Worm (Caenorhabditis elegans) whole organism, L2 larva: Measurements from ENCODE around the gene F56B3.11.
A peak's percentile ranks its signal among the peaks of the same experiment; 100 is the strongest.

Source experiments
- F13H6.1 ChIP-seq: sonication (generic microtip); optimal IDR thresholded peaks from 2 replicates; lab custom pipeline; 2016; ENCODE audit warnings: missing genetic modification characterization, missing compliant biosample characterization
- R02D3.7 ChIP-seq: fragments of 150-350 bp; optimal IDR thresholded peaks from 2 replicates; lab custom pipeline; 2014; ENCODE audit warnings: missing biosample characterization, missing genetic modification characterization
- Y55F3AM.14 ChIP-seq: fragments of 200-800 bp; sonication (Bioruptor generic); optimal IDR thresholded peaks from 2 replicates; lab custom pipeline; 2018; ENCODE audit warnings: mild to moderate bottlenecking, missing genetic modification characterization, missing compliant biosample characterization
- ZK546.5 ChIP-seq: sonication (generic microtip); optimal IDR thresholded peaks from 2 replicates; lab custom pipeline; 2017; ENCODE audit warnings: missing biosample characterization, missing genetic modification characterization
- blmp-1 ChIP-seq: sonication (generic microtip); optimal IDR thresholded peaks from 2 replicates; lab custom pipeline; 2017; ENCODE audit warnings: missing genetic modification characterization, mild to moderate bottlenecking, missing compliant biosample characterization, antibody characterized with exemption, moderate library complexity; ENCODE audit not compliant: insufficient read depth
- ceh-16 ChIP-seq: fragments of 150-350 bp; optimal IDR thresholded peaks from 2 replicates; lab custom pipeline; 2014; ENCODE audit warnings: missing biosample characterization, missing genetic modification characterization
- ceh-82 ChIP-seq: fragments of 150-350 bp; optimal IDR thresholded peaks from 2 replicates; lab custom pipeline; 2014; ENCODE audit warnings: missing biosample characterization, missing genetic modification characterization
- crh-2 ChIP-seq: sonication (generic microtip); optimal IDR thresholded peaks from 2 replicates; lab custom pipeline; 2017; ENCODE audit warnings: missing biosample characterization, missing genetic modification characterization
- dmd-4 ChIP-seq: sonication (generic microtip); optimal IDR thresholded peaks from 2 replicates; lab custom pipeline; 2017; ENCODE audit warnings: missing biosample characterization, missing genetic modification characterization
- elt-1 ChIP-seq: fragments of 150-350 bp; optimal IDR thresholded peaks from 2 replicates; lab custom pipeline; 2014; ENCODE audit warnings: missing biosample characterization, missing genetic modification characterization
- elt-3 ChIP-seq: sonication (generic microtip); optimal IDR thresholded peaks from 2 replicates; lab custom pipeline; 2017; ENCODE audit warnings: missing biosample characterization, missing genetic modification characterization
- gmeb-1 ChIP-seq: fragments of 150-350 bp; optimal IDR thresholded peaks from 2 replicates; lab custom pipeline; 2014; ENCODE audit warnings: missing biosample characterization, missing genetic modification characterization
- lin-11 ChIP-seq: fragments of 150-350 bp; sonication (generic microtip); optimal IDR thresholded peaks from 2 replicates; lab custom pipeline; 2014; ENCODE audit warnings: missing biosample characterization, missing genetic modification characterization, inconsistent platforms, mixed read lengths
- lin-39 ChIP-seq: fragments of 150-350 bp; optimal IDR thresholded peaks from 2 replicates; lab custom pipeline; 2014; ENCODE audit warnings: missing biosample characterization, missing genetic modification reagents, missing genetic modification characterization
- lsy-2 ChIP-seq, 2 experiments: fragments of 150-350 bp in 1 of 2; sonication (generic microtip) in 1 of 2; optimal IDR thresholded peaks; 2 replicates each; lab custom pipeline; 2014 to 2017; ENCODE audit warnings: missing biosample characterization in 2 of 2, missing genetic modification characterization in 2 of 2
- mab-5 ChIP-seq: fragments of 150-350 bp; optimal IDR thresholded peaks from 2 replicates; lab custom pipeline; 2014; ENCODE audit warnings: missing biosample characterization, missing genetic modification characterization
- mdl-1 ChIP-seq, 2 experiments: fragments of 150-350 bp in 1 of 2; sonication (generic microtip) in 1 of 2; optimal IDR thresholded peaks; 2 replicates each; lab custom pipeline; 2017; ENCODE audit warnings: missing biosample characterization in 2 of 2, missing genetic modification characterization in 2 of 2
- nhr-10 ChIP-seq: sonication (generic microtip); optimal IDR thresholded peaks from 2 replicates; lab custom pipeline; 2017; ENCODE audit warnings: missing biosample characterization, missing genetic modification characterization
- nhr-12 ChIP-seq: fragments of 150-350 bp; optimal IDR thresholded peaks from 2 replicates; lab custom pipeline; 2014; ENCODE audit warnings: missing biosample characterization, missing genetic modification characterization
- nhr-129 ChIP-seq: fragments of 150-350 bp; optimal IDR thresholded peaks from 2 replicates; lab custom pipeline; 2014; ENCODE audit warnings: missing biosample characterization, missing genetic modification characterization
- nhr-21 ChIP-seq: fragments of 150-350 bp; optimal IDR thresholded peaks from 2 replicates; lab custom pipeline; 2014; ENCODE audit warnings: missing biosample characterization, missing genetic modification characterization
- nhr-23 ChIP-seq: fragments of 150-350 bp; optimal IDR thresholded peaks from 2 replicates; lab custom pipeline; 2014; ENCODE audit warnings: missing biosample characterization, missing genetic modification reagents, missing genetic modification characterization
- nhr-237 ChIP-seq: fragments of 150-350 bp; optimal IDR thresholded peaks from 2 replicates; lab custom pipeline; 2014; ENCODE audit warnings: missing biosample characterization, missing genetic modification characterization
- nhr-25 ChIP-seq: fragments of 150-350 bp; sonication (generic microtip); optimal IDR thresholded peaks from 3 replicates; lab custom pipeline; 2014; ENCODE audit warnings: missing biosample characterization, missing genetic modification characterization
- nhr-6 ChIP-seq: fragments of 150-350 bp; optimal IDR thresholded peaks from 2 replicates; lab custom pipeline; 2014; ENCODE audit warnings: missing biosample characterization, missing genetic modification characterization
- nhr-77 ChIP-seq: fragments of 150-350 bp; optimal IDR thresholded peaks from 2 replicates; lab custom pipeline; 2014; ENCODE audit warnings: missing biosample characterization, missing genetic modification characterization
- peb-1 ChIP-seq: fragments of 150-350 bp; optimal IDR thresholded peaks from 2 replicates; lab custom pipeline; 2014; ENCODE audit warnings: missing biosample characterization, missing genetic modification characterization
- sem-4 ChIP-seq: fragments of 150-350 bp; optimal IDR thresholded peaks from 2 replicates; lab custom pipeline; 2014; ENCODE audit warnings: missing biosample characterization, missing genetic modification reagents, missing genetic modification characterization
- skn-1 ChIP-seq: sonication (generic microtip); optimal IDR thresholded peaks from 2 replicates; lab custom pipeline; 2017; ENCODE audit warnings: missing biosample characterization, missing genetic modification characterization
- sma-9 ChIP-seq, 2 experiments: fragments of 150-350 bp in 1 of 2; sonication (generic microtip) in 1 of 2; optimal IDR thresholded peaks; 2 replicates each; lab custom pipeline; 2014 to 2016; ENCODE audit warnings: missing genetic modification characterization in 2 of 2, mild to moderate bottlenecking in 1 of 2, missing biosample characterization in 1 of 2, missing compliant biosample characterization in 1 of 2, missing genetic modification reagents in 1 of 2, moderate library complexity in 1 of 2
- snpc-4 ChIP-seq: fragments of 150-350 bp; optimal IDR thresholded peaks from 2 replicates; lab custom pipeline; 2014; ENCODE audit warnings: missing biosample characterization, missing genetic modification characterization
- unc-55 ChIP-seq: fragments of 150-350 bp; sonication (generic microtip); optimal IDR thresholded peaks from 3 replicates; lab custom pipeline; 2014; ENCODE audit warnings: missing biosample characterization, missing genetic modification reagents, missing genetic modification characterization
- ztf-1 ChIP-seq: fragments of 200-800 bp; sonication (Bioruptor generic); conservative IDR thresholded peaks from 2 replicates; pipeline ENCODE4 v1.3.6; 2022; ENCODE audit warnings: missing genetic modification characterization, missing compliant biosample characterization
- ztf-11 ChIP-seq: sonication (generic microtip); optimal IDR thresholded peaks from 2 replicates; lab custom pipeline; 2017; ENCODE audit warnings: missing biosample characterization, missing genetic modification characterization
- ztf-4 ChIP-seq: fragments of 150-350 bp; optimal IDR thresholded peaks from 2 replicates; lab custom pipeline; 2014; ENCODE audit warnings: missing biosample characterization, missing genetic modification characterization

The F56B3.11 gene

DNA sequence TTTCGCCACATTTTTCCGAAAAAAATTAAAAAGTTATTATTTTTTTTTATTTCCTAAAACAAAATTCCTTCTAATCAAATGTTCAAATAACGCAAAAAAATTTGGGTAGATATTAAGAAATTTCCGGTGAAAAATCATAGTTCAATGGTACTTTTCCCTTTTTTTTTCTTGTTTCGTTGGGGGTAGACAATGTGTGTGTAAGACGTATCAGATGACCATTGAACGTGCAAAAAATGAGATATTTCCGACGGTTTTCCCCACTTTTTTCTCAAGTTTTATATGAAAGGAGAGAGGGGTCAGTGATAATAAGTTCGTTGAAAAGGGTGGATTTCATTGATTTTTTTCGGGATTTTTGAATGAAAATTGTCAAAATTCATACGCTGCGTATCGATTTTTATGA is 29.8 kb upstream of the F56B3.11 start:
- TF ChIP-seq nhr-10 (tag; lab: Kevin White, UChicago) = no peak
- TF ChIP-seq lin-11 (tag; lab: Kevin White, UChicago) = no peak
- TF ChIP-seq Y55F3AM.14 (GFP tag; lab: Kevin White, UChicago) = no peak
- TF ChIP-seq peb-1 (tag; lab: Kevin White, UChicago) = no peak
- no peak for TF ChIP-seq unc-55 (GFP tag; lab: Kevin White, UChicago)
- no peak for TF ChIP-seq nhr-77
- no peak for TF ChIP-seq elt-3 (tag; lab: Kevin White, UChicago)
- TF ChIP-seq crh-2 = no peak
- TF ChIP-seq ztf-4 (tag; lab: Kevin White, UChicago) = no peak
- TF ChIP-seq sma-9 (GFP tag; optimal IDR thresholded peaks at IDR 0.05; lab: Kevin White, UChicago) = no peak
- no peak for TF ChIP-seq sma-9 (tag; optimal IDR thresholded peaks at IDR 0.05; lab: Kevin White, UChicago)
- TF ChIP-seq skn-1 (tag; lab: Kevin White, UChicago) = no peak
- no peak for TF ChIP-seq gmeb-1 (tag; lab: Kevin White, UChicago)
- TF ChIP-seq nhr-21 = no peak
- no peak for TF ChIP-seq sem-4 (tag; lab: Kevin White, UChicago)
- TF ChIP-seq blmp-1 = no peak
- no peak for TF ChIP-seq mdl-1 (tag; optimal IDR thresholded peaks at IDR 0.05; lab: Kevin White, UChicago)
- TF ChIP-seq nhr-6 = no peak
- TF ChIP-seq ZK546.5 (tag; lab: Kevin White, UChicago) = no peak
- no peak for TF ChIP-seq ceh-16 (tag; lab: Kevin White, UChicago)
- TF ChIP-seq, all 48 proteins: peak for 0

ce11 chrIV:824854-825253 is 28.5 kb upstream of the F56B3.11 start, which contains the start of gene zipt-15:
Gene zipt-15, minus strand, starts transcription at chrIV:824954.
- no peak for TF ChIP-seq R02D3.7 (tag; lab: Kevin White, UChicago)
- no peak for TF ChIP-seq nhr-77
- no peak for TF ChIP-seq lsy-2 (tag; optimal IDR thresholded peaks at IDR 0.05; lab: Kevin White, UChicago)
- no peak for TF ChIP-seq snpc-4
- TF ChIP-seq dmd-4 (tag; lab: Kevin White, UChicago) = no peak
- TF ChIP-seq ztf-1 (GFP tag; lab: Robert Waterston, UW) = no peak
- no peak for TF ChIP-seq nhr-129 (tag; lab: Kevin White, UChicago)
- TF ChIP-seq ztf-11 (tag; lab: Kevin White, UChicago) = no peak
- no peak for TF ChIP-seq nhr-237 (tag; lab: Kevin White, UChicago)
- no peak for TF ChIP-seq mab-5 (tag; lab: Kevin White, UChicago)
- no peak for TF ChIP-seq nhr-12
- no peak for TF ChIP-seq crh-2
- no peak for TF ChIP-seq nhr-23 (tag; lab: Kevin White, UChicago)
- TF ChIP-seq unc-55 (GFP tag; lab: Kevin White, UChicago) = no peak
- TF ChIP-seq lin-39 (tag; lab: Kevin White, UChicago) = no peak

- no peak for TF ChIP-seq ceh-82
- no peak for TF ChIP-seq snpc-4
- TF ChIP-seq gmeb-1 (tag; lab: Kevin White, UChicago) = no peak
- no peak for TF ChIP-seq nhr-129 (tag; lab: Kevin White, UChicago)
- TF ChIP-seq peb-1 (tag; lab: Kevin White, UChicago) = no peak
- no peak for TF ChIP-seq sem-4 (tag; lab: Kevin White, UChicago)
- no peak for TF ChIP-seq crh-2
- no peak for TF ChIP-seq blmp-1
- TF ChIP-seq mab-5 (tag; lab: Kevin White, UChicago) = no peak
- TF ChIP-seq elt-3 (tag; lab: Kevin White, UChicago) = no peak
- no peak for TF ChIP-seq R02D3.7 (tag; lab: Kevin White, UChicago)
- no peak for TF ChIP-seq ZK546.5 (tag; lab: Kevin White, UChicago)
- TF ChIP-seq ztf-11 (tag; lab: Kevin White, UChicago) = no peak
- no peak for TF ChIP-seq Y55F3AM.14 (GFP tag; lab: Kevin White, UChicago)
- TF ChIP-seq nhr-25 (tag; lab: Kevin White, UChicago) = no peak
- no peak for TF ChIP-seq elt-1 (tag; lab: Kevin White, UChicago)
Measured at ce11 chrIV:817879-818278, 21.5 kb upstream of the F56B3.11 start.

DNA sequence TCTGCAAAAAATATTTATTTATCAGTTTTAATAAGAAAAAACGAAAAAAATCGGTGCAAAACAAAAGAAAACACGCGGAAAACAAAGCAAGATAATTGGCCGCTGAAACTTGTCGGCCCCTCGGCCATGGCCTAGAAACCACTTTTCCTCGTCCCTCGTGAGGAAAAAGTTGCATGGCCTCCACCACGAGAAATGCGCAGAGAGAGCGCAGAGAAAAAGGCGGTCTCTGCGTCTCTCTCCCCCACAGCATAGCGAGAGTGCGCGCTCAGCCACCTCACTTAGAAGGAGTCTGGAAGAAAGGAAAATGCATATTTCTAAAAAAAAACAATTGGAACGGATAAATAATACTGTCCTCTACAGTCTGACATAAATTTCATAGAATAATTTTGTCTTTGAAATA is 17.0 kb upstream of the F56B3.11 start:
- peak; percentile 29 for TF ChIP-seq gmeb-1 (tag; lab: Kevin White, UChicago)
- peak; percentile 55 for TF ChIP-seq unc-55 (GFP tag; lab: Kevin White, UChicago)
- TF ChIP-seq F13H6.1 (tag; lab: Kevin White, UChicago) = peak; percentile 6
- peak in 1 of 2 experiments; percentile 31 for TF ChIP-seq lsy-2 (tag; optimal IDR thresholded peaks at IDR 0.05; lab: Kevin White, UChicago)
